Fruit fly (Drosophila melanogaster): ENCODE measurements around the gene CG31327.

Gene CG31327

DNA sequence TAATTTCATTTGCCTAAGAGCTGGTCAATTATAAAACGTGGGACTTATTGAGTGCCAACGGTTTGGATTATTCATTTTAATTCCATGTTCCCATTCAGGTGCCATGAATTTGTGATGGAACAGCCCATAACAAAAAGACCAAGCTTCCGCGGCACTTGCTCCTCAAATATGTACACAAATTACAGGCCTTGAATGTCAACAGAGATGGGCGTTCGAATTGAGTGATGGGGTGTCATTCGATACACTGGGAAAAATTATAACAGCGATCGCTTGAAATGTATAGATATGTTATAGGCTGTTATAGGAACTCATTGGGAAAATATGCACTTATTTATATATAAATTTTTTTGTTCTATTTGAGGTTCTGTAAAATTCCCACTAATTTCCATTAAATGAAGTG, 44.0 kb downstream of the CG31327 start:
- TF ChIP-seq psq (optimal IDR thresholded peaks at IDR 0.05) = no peak
- TF ChIP-seq Myc (optimal IDR thresholded peaks at IDR 0.05) = no peak
- TF ChIP-seq h (optimal IDR thresholded peaks at IDR 0.05) = no peak
- TF ChIP-seq insv (optimal IDR thresholded peaks at IDR 0.05) = no peak
- TF ChIP-seq Sin3A (optimal IDR thresholded peaks at IDR 0.05) = no peak
- no peak for TF ChIP-seq ttk (optimal IDR thresholded peaks at IDR 0.05)

dm6 chr3R:14112066-14112465, 48.0 kb downstream of the CG31327 start, which contains the start of gene CG14357:
TSS of gene CG14357 (minus strand) at chr3R:14112166.
- no peak for TF ChIP-seq Myc (optimal IDR thresholded peaks at IDR 0.05)
- no peak for TF ChIP-seq psq (optimal IDR thresholded peaks at IDR 0.05)
- TF ChIP-seq ttk (optimal IDR thresholded peaks at IDR 0.05) = no peak
- TF ChIP-seq h (optimal IDR thresholded peaks at IDR 0.05) = no peak
- TF ChIP-seq insv (optimal IDR thresholded peaks at IDR 0.05) = no peak
- TF ChIP-seq Sin3A (optimal IDR thresholded peaks at IDR 0.05) = no peak

DNA sequence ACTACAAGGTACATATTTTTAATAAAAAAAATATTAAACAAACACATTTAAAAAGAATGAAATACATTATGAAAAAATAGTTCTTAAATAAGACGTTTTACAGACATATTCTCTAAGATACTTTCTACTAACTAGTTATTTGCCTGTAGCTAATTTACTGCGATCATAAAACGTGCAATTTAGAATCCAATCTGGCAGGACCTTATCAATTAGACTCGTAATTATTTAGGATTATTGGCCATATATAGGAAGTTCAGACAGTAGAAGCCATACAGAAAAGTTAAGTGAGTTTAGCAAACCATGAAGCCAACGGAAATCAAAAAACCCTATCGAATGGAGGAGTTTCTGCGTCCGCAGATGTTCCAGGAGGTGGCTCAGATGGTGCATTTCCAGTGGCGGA, 50.9 kb downstream of the CG31327 start, which contains the start of gene Or88a:
Or88a (plus strand) TSS at position 301 of the 400 bp plus-strand sequence.
- TF ChIP-seq psq (optimal IDR thresholded peaks at IDR 0.05) (no peak), insv (optimal IDR thresholded peaks at IDR 0.05) (no peak), h (optimal IDR thresholded peaks at IDR 0.05) (no peak), ttk (optimal IDR thresholded peaks at IDR 0.05) (no peak), Myc (optimal IDR thresholded peaks at IDR 0.05) (no peak), Sin3A (optimal IDR thresholded peaks at IDR 0.05) (no peak)

dm6 chr3R:14108158-14108921, 51.7 kb downstream of the CG31327 start, which contains the start of gene CG12402:
TSS of gene CG12402 (minus strand) at chr3R:14108321.
- TF ChIP-seq insv (optimal IDR thresholded peaks at IDR 0.05) = no peak
- no peak for TF ChIP-seq Myc (optimal IDR thresholded peaks at IDR 0.05)
- no peak for TF ChIP-seq ttk (optimal IDR thresholded peaks at IDR 0.05)
- TF ChIP-seq psq (optimal IDR thresholded peaks at IDR 0.05) = no peak
- TF ChIP-seq Sin3A (optimal IDR thresholded peaks at IDR 0.05) = no peak
- TF ChIP-seq h (optimal IDR thresholded peaks at IDR 0.05) = no peak

dm6 chr3R:14107597-14107996, 52.5 kb downstream of the CG31327 start:
- TF ChIP-seq Myc (optimal IDR thresholded peaks at IDR 0.05) = no peak
- no peak for TF ChIP-seq Sin3A (optimal IDR thresholded peaks at IDR 0.05)
- TF ChIP-seq ttk (optimal IDR thresholded peaks at IDR 0.05) = no peak
- TF ChIP-seq insv (optimal IDR thresholded peaks at IDR 0.05) = no peak
- no peak for TF ChIP-seq h (optimal IDR thresholded peaks at IDR 0.05)
- no peak for TF ChIP-seq psq (optimal IDR thresholded peaks at IDR 0.05)

Data from Kc167 (cell line).